Fruit fly (Drosophila melanogaster) whole organism, adult: ENCODE data around the gene CG33489.

Experiments
- CG11617 ChIP-seq: fragments of 200-800 bp; sonication (Bioruptor generic); optimal IDR thresholded peaks from 2 replicates; lab custom pipeline; 2017; ENCODE audit warnings: mild to moderate bottlenecking, missing biosample characterization, missing genetic modification reagents, missing genetic modification characterization
- CG12768 ChIP-seq: fragments of 200-800 bp; sonication (Bioruptor generic); optimal IDR thresholded peaks from 2 replicates; lab custom pipeline; 2017; ENCODE audit warnings: missing biosample characterization, missing genetic modification characterization, mild to moderate bottlenecking, moderate library complexity, missing genetic modification reagents
- CG14711 ChIP-seq: fragments of 200-800 bp; sonication (Bioruptor generic); optimal IDR thresholded peaks from 2 replicates; lab custom pipeline; 2018; ENCODE audit warnings: missing biosample characterization, mild to moderate bottlenecking, missing genetic modification characterization, moderate library complexity
- CG1620 ChIP-seq: fragments of 200-800 bp; sonication (Bioruptor generic); optimal IDR thresholded peaks from 2 replicates; lab custom pipeline; 2016; ENCODE audit warnings: missing biosample characterization, missing genetic modification characterization
- CG33017 ChIP-seq: fragments of 200-800 bp; sonication (Bioruptor generic); optimal IDR thresholded peaks from 2 replicates; lab custom pipeline; 2018; ENCODE audit warnings: missing biosample characterization, mild to moderate bottlenecking, missing genetic modification characterization, moderate library complexity
- CG5204 ChIP-seq: fragments of 200-800 bp; sonication (Bioruptor generic); optimal IDR thresholded peaks from 2 replicates; lab custom pipeline; 2016; ENCODE audit warnings: missing biosample characterization, missing genetic modification characterization
- CG7045 ChIP-seq: fragments of 200-800 bp; sonication (Bioruptor generic); optimal IDR thresholded peaks from 2 replicates; lab custom pipeline; 2017; ENCODE audit warnings: missing biosample characterization, mild to moderate bottlenecking, missing genetic modification characterization
- CG7101 ChIP-seq: fragments of 200-800 bp; sonication (Bioruptor generic); optimal IDR thresholded peaks from 2 replicates; lab custom pipeline; 2018; ENCODE audit warnings: missing biosample characterization, mild to moderate bottlenecking, missing genetic modification characterization, moderate library complexity
- Clk ChIP-seq: fragments of 200-800 bp; sonication (Bioruptor generic); optimal IDR thresholded peaks from 2 replicates; lab custom pipeline; 2017; ENCODE audit warnings: missing biosample characterization, missing genetic modification characterization
- Crg-1 ChIP-seq: fragments of 200-800 bp; sonication (Bioruptor generic); optimal IDR thresholded peaks from 2 replicates; lab custom pipeline; 2016; ENCODE audit warnings: missing biosample characterization, missing genetic modification characterization
- Hr96 ChIP-seq: fragments of 200-800 bp; sonication (Bioruptor generic); optimal IDR thresholded peaks from 2 replicates; lab custom pipeline; 2016; ENCODE audit warnings: missing biosample characterization, missing genetic modification characterization
- Mnt ChIP-seq: fragments of 200-800 bp; sonication (Bioruptor generic); optimal IDR thresholded peaks from 2 replicates; lab custom pipeline; 2016; ENCODE audit warnings: missing biosample characterization, mild to moderate bottlenecking, missing genetic modification characterization
- bab1 ChIP-seq: fragments of 200-800 bp; sonication (Bioruptor generic); optimal IDR thresholded peaks from 3 replicates; lab custom pipeline; 2019; ENCODE audit warnings: missing biosample characterization, mild to moderate bottlenecking, missing genetic modification characterization, moderate library complexity
- cic ChIP-seq: fragments of 200-800 bp; sonication (Bioruptor generic); optimal IDR thresholded peaks from 2 replicates; lab custom pipeline; 2017; ENCODE audit warnings: missing biosample characterization, mild to moderate bottlenecking, missing genetic modification characterization, moderate library complexity
- cnc ChIP-seq, 2 experiments: fragments of >200 bp; optimal IDR thresholded peaks; 2 replicates each; lab custom pipeline; 2017
- kay ChIP-seq: fragments of 200-800 bp; sonication (Bioruptor generic); peaks from one replicate; lab custom pipeline; 2016; ENCODE audit warnings: missing biosample characterization, missing genetic modification characterization, borderline replicate concordance
- ovo ChIP-seq: fragments of 200-800 bp; sonication (Bioruptor generic); optimal IDR thresholded peaks from 2 replicates; lab custom pipeline; 2016; ENCODE audit warnings: missing biosample characterization, missing genetic modification characterization
- pad ChIP-seq: fragments of 200-800 bp; sonication (Bioruptor generic); optimal IDR thresholded peaks from 3 replicates; lab custom pipeline; 2017; ENCODE audit warnings: missing biosample characterization, missing genetic modification characterization, mild to moderate bottlenecking, moderate library complexity, missing genetic modification reagents
- tj ChIP-seq: fragments of 200-800 bp; sonication (Bioruptor generic); optimal IDR thresholded peaks from 3 replicates; lab custom pipeline; 2017; ENCODE audit warnings: missing biosample characterization, mild to moderate bottlenecking, missing genetic modification characterization, moderate library complexity
- toe ChIP-seq: fragments of 200-800 bp; sonication (Bioruptor generic); optimal IDR thresholded peaks from 2 replicates; lab custom pipeline; 2016; ENCODE audit warnings: missing biosample characterization, missing genetic modification characterization

CG33489 gene

dm6 chr3L:11542948-11543347 lies 33.9 kb downstream of the CG33489 start:
- TF ChIP-seq cic (GFP tag; lab: Kevin White, UChicago), result no peak
- no peak for TF ChIP-seq cnc (optimal IDR thresholded peaks at IDR 0.05; lab: Kevin White, UChicago)
- TF ChIP-seq CG11617, result no peak
- TF ChIP-seq pad (GFP tag; lab: Kevin White, UChicago), result no peak
- TF ChIP-seq Mnt (GFP tag; lab: Kevin White, UChicago), result no peak
- no peak for TF ChIP-seq CG5204 (GFP tag; lab: Kevin White, UChicago)
- TF ChIP-seq CG12768 (GFP tag; lab: Kevin White, UChicago), result no peak

DNA sequence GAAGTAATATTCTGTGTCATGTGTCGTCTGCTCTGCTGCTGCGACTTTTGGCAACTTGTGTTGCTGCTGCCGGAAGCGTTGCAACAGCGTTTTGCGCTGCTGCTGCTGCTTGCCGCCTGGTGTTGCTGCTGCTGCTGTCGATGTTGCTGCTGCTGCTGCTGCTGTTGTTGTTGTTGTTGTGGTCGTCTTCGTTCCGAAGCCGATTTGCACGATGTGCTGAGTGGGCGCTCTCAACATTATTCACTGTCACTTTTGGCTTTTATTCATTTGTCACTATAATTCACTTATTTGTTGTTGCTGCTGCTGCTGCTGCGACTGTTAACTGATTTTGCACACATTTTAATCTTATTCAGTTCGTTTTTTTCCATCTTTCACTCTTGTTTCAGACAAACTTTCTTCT lies 34.4 kb downstream of the CG33489 start:
- TF ChIP-seq tj (GFP tag; lab: Kevin White, UChicago) (peak; percentile 1), CG7045 (GFP tag; lab: Kevin White, UChicago) (no peak)

DNA sequence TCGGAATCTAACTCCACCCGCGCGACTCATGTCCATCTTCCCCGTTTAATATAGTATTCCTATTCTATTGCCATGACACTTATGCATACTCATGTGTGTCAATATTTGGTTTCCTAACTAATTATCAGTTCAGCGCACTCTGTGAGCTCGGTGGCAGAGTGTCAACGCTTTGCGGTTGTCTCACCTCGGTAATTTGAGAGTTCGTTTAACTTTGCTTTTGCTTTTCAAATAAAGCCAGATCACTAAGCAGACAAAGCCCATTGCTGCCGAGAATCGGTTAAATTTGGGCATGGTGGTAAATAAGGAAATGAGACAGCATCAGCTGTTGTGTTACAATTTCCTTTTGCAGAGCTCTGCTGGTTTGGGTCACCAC lies 36.5 kb downstream of the CG33489 start:
- TF ChIP-seq Hr96 (no peak), CG12768 (GFP tag; lab: Kevin White, UChicago) (no peak), CG1620 (no peak), pad (GFP tag; lab: Kevin White, UChicago) (no peak), Clk (no peak), ovo (no peak), CG7045 (GFP tag; lab: Kevin White, UChicago) (no peak), CG5204 (GFP tag; lab: Kevin White, UChicago) (no peak), toe (GFP tag; lab: Kevin White, UChicago) (no peak), Crg-1 (peak; percentile 42), CG11617 (no peak), CG7101 (tag; lab: Kevin White, UChicago) (peak; percentile 26), CG14711 (tag; lab: Kevin White, UChicago) (no peak), kay (no peak), CG33017 (tag; lab: Kevin White, UChicago) (no peak), Mnt (GFP tag; lab: Kevin White, UChicago) (no peak), cic (GFP tag; lab: Kevin White, UChicago) (peak; percentile 6)

- TF ChIP-seq tj (GFP tag; lab: Kevin White, UChicago) (no peak), CG7045 (GFP tag; lab: Kevin White, UChicago) (no peak), Clk (no peak), CG7101 (tag; lab: Kevin White, UChicago) (no peak), pad (GFP tag; lab: Kevin White, UChicago) (no peak), cic (GFP tag; lab: Kevin White, UChicago) (no peak), CG1620 (no peak), cnc (optimal IDR thresholded peaks at IDR 0.05; lab: Kevin White, UChicago) (no peak), toe (GFP tag; lab: Kevin White, UChicago) (no peak)
These were observed 37.1 kb downstream of the CG33489 start for dm6 chr3L:11539511-11540329.

DNA sequence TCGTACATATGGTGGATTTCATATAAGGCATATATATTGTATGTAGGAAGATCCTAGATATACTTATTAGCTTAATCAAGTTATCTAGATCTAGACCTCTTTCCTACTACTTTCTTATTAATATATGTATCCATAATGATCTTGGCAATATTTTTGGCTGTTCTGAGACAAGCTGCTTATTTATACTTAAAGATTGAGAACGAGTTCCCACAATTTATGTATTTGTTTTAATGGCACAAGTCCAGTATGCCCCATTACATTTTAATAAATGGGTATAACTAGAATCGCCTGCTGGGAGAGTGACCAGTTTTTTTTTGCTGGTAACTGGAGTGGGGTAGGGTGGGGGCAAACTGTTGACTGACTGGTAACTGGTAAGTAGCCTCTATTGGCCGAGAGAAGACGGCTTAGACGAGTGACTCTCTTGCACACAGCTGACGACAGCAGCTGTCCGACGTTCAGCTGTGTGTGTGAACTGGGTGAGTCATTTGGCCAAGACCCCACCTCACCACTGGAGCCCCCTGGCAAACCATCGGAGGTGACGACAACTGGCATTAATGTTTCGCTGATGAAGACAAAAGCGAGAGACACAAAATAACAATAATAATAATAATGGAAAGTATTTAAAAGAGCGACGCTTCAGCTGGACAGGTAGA lies 40.0 kb downstream of the CG33489 start:
- TF ChIP-seq pad (GFP tag; lab: Kevin White, UChicago) (no peak), bab1 (GFP tag; lab: Kevin White, UChicago) (no peak), CG1620 (no peak), CG14711 (tag; lab: Kevin White, UChicago) (no peak), Clk (no peak), CG11617 (no peak), toe (GFP tag; lab: Kevin White, UChicago) (no peak), kay (peak; percentile 89), tj (GFP tag; lab: Kevin White, UChicago) (peak; percentile 81), Mnt (GFP tag; lab: Kevin White, UChicago) (no peak)

DNA sequence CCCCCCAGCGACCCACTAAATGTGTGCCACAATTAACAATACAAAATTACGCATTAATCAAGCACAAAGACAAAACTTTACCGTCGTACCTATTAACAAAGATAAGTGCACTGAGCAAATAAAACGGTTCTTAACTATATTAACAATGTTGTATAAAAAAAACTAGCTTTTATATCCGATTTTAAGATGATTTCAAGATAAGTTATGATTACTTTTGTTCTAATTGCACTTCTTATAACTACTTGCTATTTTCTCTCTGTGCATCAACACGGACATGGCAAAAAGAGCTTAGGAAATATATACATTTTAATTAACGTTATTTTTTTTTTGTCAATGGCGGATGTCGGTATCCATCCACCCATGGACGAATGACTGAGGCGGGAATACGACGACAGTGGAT lies 40.7 kb downstream of the CG33489 start:
- no peak for TF ChIP-seq CG7101 (tag; lab: Kevin White, UChicago)
- no peak for TF ChIP-seq tj (GFP tag; lab: Kevin White, UChicago)
- TF ChIP-seq CG12768 (GFP tag; lab: Kevin White, UChicago), result no peak
- no peak for TF ChIP-seq CG5204 (GFP tag; lab: Kevin White, UChicago)
- no peak for TF ChIP-seq CG7045 (GFP tag; lab: Kevin White, UChicago)
- TF ChIP-seq kay, result no peak
- TF ChIP-seq cic (GFP tag; lab: Kevin White, UChicago), result no peak
- no peak for TF ChIP-seq ovo
- no peak for TF ChIP-seq Clk
